Worm (Caenorhabditis elegans): Measurements from ENCODE around the gene C47E12.2.

Gene C47E12.2

DNA sequence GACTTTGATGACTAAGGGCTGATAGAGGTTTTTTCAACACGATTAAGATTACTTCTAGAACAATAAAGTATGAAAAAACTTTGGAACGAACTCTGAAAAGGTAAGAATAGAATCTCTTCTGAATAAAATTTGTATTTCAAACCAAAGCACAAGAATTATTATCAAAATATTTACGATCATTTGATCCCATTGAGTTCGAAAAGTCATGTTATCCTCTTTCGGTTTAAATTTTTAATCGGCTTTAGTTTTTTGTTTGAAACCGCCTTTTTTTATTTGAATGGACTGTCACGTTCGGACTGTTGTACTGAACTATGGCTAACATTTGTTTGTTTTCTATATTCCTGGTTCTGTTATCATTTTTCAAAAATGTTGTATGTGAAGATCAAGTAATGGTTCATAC lies 28.9 kb downstream of the C47E12.2 start, which contains the start of gene C47E12.9:
Gene C47E12.9 (plus strand): TSS at position 301 of the 400 bp plus-strand sequence.
- no peak for TF ChIP-seq ttx-3 (tag; optimal IDR thresholded peaks at IDR 0.05)
- TF ChIP-seq tbx-7 (tag; optimal IDR thresholded peaks at IDR 0.05): no peak
- no peak for TF ChIP-seq ceh-9 (tag; optimal IDR thresholded peaks at IDR 0.05)
- no peak for TF ChIP-seq eyg-1 (tag; optimal IDR thresholded peaks at IDR 0.05)
- TF ChIP-seq ref-2 (tag; optimal IDR thresholded peaks at IDR 0.05): no peak
- no peak for TF ChIP-seq ceh-6 (GFP tag; optimal IDR thresholded peaks at IDR 0.05)
- no peak for TF ChIP-seq elt-4 (tag; optimal IDR thresholded peaks at IDR 0.05)
- no peak for TF ChIP-seq ztf-16 (tag; optimal IDR thresholded peaks at IDR 0.05)
- TF ChIP-seq ceh-14 (tag; optimal IDR thresholded peaks at IDR 0.05): no peak
- no peak for TF ChIP-seq nfya-1 (tag; optimal IDR thresholded peaks at IDR 0.05)
- TF ChIP-seq hlh-15 (tag; optimal IDR thresholded peaks at IDR 0.05): no peak

DNA sequence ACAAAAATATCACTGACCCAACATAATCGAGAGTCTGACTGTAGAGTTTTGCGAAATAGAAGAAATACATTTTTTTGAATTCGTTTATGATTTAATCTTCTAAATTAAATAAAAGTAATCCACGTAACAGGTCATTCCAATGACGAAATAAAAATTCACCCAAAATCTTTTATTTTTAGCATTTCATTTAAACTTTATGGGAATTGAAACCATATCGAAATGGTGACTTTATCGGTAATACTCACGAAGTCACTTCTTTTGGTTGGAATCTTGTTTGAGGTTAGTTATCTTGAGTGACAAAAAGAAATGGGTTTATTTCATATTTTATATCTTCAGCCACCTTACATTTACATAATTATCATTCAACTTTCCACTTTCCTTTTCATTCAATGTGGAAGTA lies 30.7 kb downstream of the C47E12.2 start, which contains the start of the genes C47E12.12 and C47E12.10:
Gene C47E12.12 (minus strand): TSS at position 101 of the 400 bp plus-strand sequence.
Gene C47E12.10 (plus strand): TSS at position 172 of the 400 bp plus-strand sequence.
- TF ChIP-seq eyg-1 (tag; optimal IDR thresholded peaks at IDR 0.05): no peak
- no peak for TF ChIP-seq gmeb-2 (tag; optimal IDR thresholded peaks at IDR 0.05)
- TF ChIP-seq ceh-48 (tag; optimal IDR thresholded peaks at IDR 0.05): no peak
- no peak for TF ChIP-seq F13H6.1 (tag; optimal IDR thresholded peaks at IDR 0.05)

DNA sequence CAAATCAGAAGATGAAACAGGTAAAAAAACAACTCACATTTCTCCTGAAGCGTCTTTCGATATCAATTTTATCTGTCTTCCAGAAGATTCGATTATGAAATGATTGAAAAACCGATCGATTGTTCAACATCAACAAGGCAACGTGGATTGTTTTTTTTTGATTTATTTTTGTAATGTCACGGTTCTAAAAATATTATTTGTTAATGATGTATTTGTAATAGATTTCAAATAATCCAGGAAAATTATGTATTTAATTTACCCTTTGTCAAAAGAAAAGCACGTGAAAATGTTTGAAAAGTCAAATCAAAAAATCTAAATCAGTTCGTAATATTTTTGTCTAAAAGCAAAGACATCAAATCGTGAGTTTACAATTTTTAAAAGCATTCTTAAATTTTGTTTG lies 34.2 kb downstream of the C47E12.2 start, which contains the start of the genes kin-5 and C47E12.11:
Gene kin-5 (minus strand): TSS at position 101 of the 400 bp plus-strand sequence.
Gene C47E12.11 (plus strand): TSS at position 320 of the 400 bp plus-strand sequence.
- TF ChIP-seq sox-4 (tag; optimal IDR thresholded peaks at IDR 0.05) (no peak), syd-9 (tag; optimal IDR thresholded peaks at IDR 0.05) (no peak), gmeb-2 (tag; optimal IDR thresholded peaks at IDR 0.05) (no peak), madf-2 (tag; optimal IDR thresholded peaks at IDR 0.05) (no peak), hlh-15 (tag; optimal IDR thresholded peaks at IDR 0.05) (no peak), pag-3 (tag; optimal IDR thresholded peaks at IDR 0.05; ENCODE audit: borderline replicate concordance) (no peak), C08G9.2 (tag; optimal IDR thresholded peaks at IDR 0.05) (no peak), ztf-16 (tag; optimal IDR thresholded peaks at IDR 0.05) (no peak)

DNA sequence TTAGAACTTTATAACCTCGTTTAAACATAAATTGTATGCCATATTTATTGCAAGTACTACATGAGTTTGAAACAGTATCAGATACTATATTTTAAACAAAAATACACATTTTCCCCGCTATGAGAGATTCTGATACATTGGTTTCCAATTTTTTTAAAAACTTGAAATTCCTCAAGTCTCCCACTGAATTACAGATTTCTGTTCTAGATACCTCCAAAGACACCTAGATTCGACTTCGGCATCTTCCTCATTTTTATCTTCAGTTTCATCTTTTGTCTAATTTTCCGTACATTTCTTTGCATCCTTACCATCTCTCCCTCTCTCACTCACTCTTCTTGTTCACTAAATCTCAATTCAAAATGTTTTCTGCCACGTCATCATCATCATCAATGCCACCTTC lies 39.4 kb downstream of the C47E12.2 start, which contains the start of gene T13H10.2:
Gene T13H10.2 (plus strand): TSS at position 301 of the 400 bp plus-strand sequence.
- TF ChIP-seq pag-3 (tag; optimal IDR thresholded peaks at IDR 0.05; ENCODE audit: borderline replicate concordance) (no peak), fkh-10 (GFP tag; optimal IDR thresholded peaks at IDR 0.05) (no peak), eyg-1 (tag; optimal IDR thresholded peaks at IDR 0.05) (no peak), rnt-1 (tag; optimal IDR thresholded peaks at IDR 0.05) (no peak), T23F11.4 (GFP tag; optimal IDR thresholded peaks at IDR 0.05) (no peak), ceh-31 (tag; optimal IDR thresholded peaks at IDR 0.05) (no peak), unc-86 (tag; optimal IDR thresholded peaks at IDR 0.05) (no peak), pha-4 (tag; optimal IDR thresholded peaks at IDR 0.05) (no peak), ztf-16 (tag; optimal IDR thresholded peaks at IDR 0.05) (no peak), unc-3 (GFP tag; conservative IDR thresholded peaks at IDR 0.05) (no peak), unc-3 (tag; optimal IDR thresholded peaks at IDR 0.05) (no peak), ceh-24 (tag; optimal IDR thresholded peaks at IDR 0.05) (no peak), hlh-8 (tag; optimal IDR thresholded peaks at IDR 0.05) (no peak), zip-5 (tag; optimal IDR thresholded peaks at IDR 0.05) (no peak), C38D4.7 (GFP tag; optimal IDR thresholded peaks at IDR 0.05) (no peak)

DNA sequence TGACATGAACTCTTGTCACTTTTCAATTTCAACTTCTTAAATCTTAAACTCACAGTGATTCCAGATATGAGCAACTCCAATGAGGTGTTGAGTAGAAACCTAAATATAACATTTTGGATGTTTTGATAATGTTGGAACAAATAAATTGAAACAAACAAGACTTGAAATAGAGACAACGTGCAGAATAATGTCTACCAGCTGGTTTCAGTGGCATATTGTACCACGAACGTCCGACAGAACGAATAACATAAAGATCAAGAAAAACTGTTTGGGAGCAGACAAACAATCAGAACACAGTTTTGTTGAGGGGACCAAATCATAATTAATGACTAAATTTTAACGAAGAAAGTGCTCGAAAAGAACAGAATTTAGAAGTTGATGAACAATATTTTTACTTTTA lies 50.0 kb downstream of the C47E12.2 start, which contains the start of gene gon-1:
Gene gon-1 (minus strand): TSS at position 101 of the 400 bp plus-strand sequence.
- no peak for TF ChIP-seq pat-9 (tag; optimal IDR thresholded peaks at IDR 0.05)
- no peak for TF ChIP-seq fkh-10 (GFP tag; optimal IDR thresholded peaks at IDR 0.05)
- no peak for TF ChIP-seq C08G9.2 (tag; optimal IDR thresholded peaks at IDR 0.05)
- no peak for TF ChIP-seq T23F11.4 (GFP tag; optimal IDR thresholded peaks at IDR 0.05)
- TF ChIP-seq npax-4 (tag; optimal IDR thresholded peaks at IDR 0.05): no peak
- no peak for TF ChIP-seq ahr-1 (tag; optimal IDR thresholded peaks at IDR 0.05)
- no peak for TF ChIP-seq hlh-15 (tag; optimal IDR thresholded peaks at IDR 0.05)

Measured in whole organism, late embryonic.